Worm (Caenorhabditis elegans): ENCODE measurements around the gene srh-281.

- TF ChIP-seq snpc-4 (tag; optimal IDR thresholded peaks at IDR 0.05) (no peak), pha-4 (tag; optimal IDR thresholded peaks at IDR 0.05) (no peak)
These were observed 23.9 kb downstream of the srh-281 start, which contains the start of gene F11A5.9 for ce11 chrV:16214505-16214904.
